Worm (Caenorhabditis elegans): Measurements from ENCODE around the gene B0252.1.

B0252.1 gene

DNA sequence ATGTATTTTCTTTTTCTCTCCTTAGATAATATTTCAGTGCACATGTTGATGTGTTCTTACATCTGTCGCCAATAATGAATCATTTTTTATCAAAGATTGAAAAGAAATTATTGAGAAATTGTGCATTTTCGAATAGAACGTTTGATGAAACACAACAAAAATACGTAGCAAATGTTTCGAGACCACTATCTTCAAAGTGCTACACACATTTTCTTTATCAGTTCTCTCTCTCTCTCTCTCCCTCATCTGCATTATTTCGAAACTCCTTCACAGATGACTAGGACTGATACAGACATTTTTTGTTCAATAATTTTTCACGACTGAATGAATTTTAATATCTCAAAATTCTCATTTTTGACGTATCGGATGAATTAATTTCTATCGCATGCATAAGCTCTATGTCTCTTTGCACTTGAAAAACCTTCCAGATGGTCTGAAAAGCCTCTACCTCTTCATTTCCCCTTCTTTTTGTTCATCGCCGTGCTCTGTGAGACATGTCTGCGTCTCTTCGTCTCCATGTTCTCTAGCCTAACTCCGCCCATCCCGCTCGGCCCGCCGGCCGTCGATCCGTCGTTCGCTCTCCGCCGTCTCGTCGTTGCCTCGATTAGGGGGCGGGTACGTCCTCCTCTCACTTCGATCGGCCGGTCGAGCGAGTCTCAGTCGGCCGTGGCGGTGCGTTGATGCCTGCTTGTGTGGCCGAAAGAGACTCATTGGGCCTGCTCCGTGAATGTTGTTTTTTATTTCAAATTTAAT lies 24.0 kb downstream of the B0252.1 start (continued):
- TF ChIP-seq aly-2 (tag; optimal IDR thresholded peaks at IDR 0.05): no peak
- peak; percentile 43 for TF ChIP-seq nhr-77 (tag; optimal IDR thresholded peaks at IDR 0.05)
- peak; percentile 28 for TF ChIP-seq T20F7.1 (GFP tag; optimal IDR thresholded peaks at IDR 0.05)
- no peak for TF ChIP-seq Y105C5A.15 (GFP tag; IDR thresholded peaks at IDR 0.05)
- TF ChIP-seq dpl-1 (GFP tag; optimal IDR thresholded peaks at IDR 0.05): peak; percentile 7
- no peak for TF ChIP-seq Y75B8A.6 (GFP tag; IDR thresholded peaks at IDR 0.05)
- no peak for TF ChIP-seq unc-130 (GFP tag; optimal IDR thresholded peaks at IDR 0.05)
- TF ChIP-seq nhr-28 (tag; optimal IDR thresholded peaks at IDR 0.05): peak; percentile 59
- no peak for TF ChIP-seq F10B5.3 (tag; optimal IDR thresholded peaks at IDR 0.05)
- TF ChIP-seq ceh-82 (tag; optimal IDR thresholded peaks at IDR 0.05): no peak
- no peak for TF ChIP-seq Y5F2A.4 (GFP tag; optimal IDR thresholded peaks at IDR 0.05)
- TF ChIP-seq pha-4 (GFP tag; IDR thresholded peaks at IDR 0.05): no peak; the same call in 1 of the 2 replicates
- no peak for TF ChIP-seq pha-4 (tag; optimal IDR thresholded peaks at IDR 0.05)
- peak; percentile 75 for TF ChIP-seq hmg-1.1 (GFP tag; IDR thresholded peaks at IDR 0.05)
- TF ChIP-seq spr-1 (tag; optimal IDR thresholded peaks at IDR 0.05): peak; percentile 16
- no peak for TF ChIP-seq lim-7 (GFP tag; IDR thresholded peaks at IDR 0.05)
- no peak for TF ChIP-seq nhr-6 (tag; optimal IDR thresholded peaks at IDR 0.05)
- TF ChIP-seq rbr-2 (tag; optimal IDR thresholded peaks at IDR 0.05): peak; percentile 61
- TF ChIP-seq lin-15B (tag; optimal IDR thresholded peaks at IDR 0.05): no peak
- no peak for TF ChIP-seq madf-9 (GFP tag; conservative IDR thresholded peaks at IDR 0.05)
- TF ChIP-seq zag-1 (tag; optimal IDR thresholded peaks at IDR 0.05): no peak
- TF ChIP-seq arid-1 (GFP tag; conservative IDR thresholded peaks at IDR 0.05): no peak
- TF ChIP-seq dmd-6 (GFP tag; IDR thresholded peaks at IDR 0.05): peak; percentile 29
- peak; percentile 18 for TF ChIP-seq dve-1 (tag; optimal IDR thresholded peaks at IDR 0.05; ENCODE audit: insufficient read depth)
- 0 out of 2 replicates have a peak, but pooled peaks have one; percentile 14 for TF ChIP-seq ceh-44 (GFP tag; IDR thresholded peaks at IDR 0.05)
- TF ChIP-seq mep-1 (tag; optimal IDR thresholded peaks at IDR 0.05): peak; percentile 30
- no peak for TF ChIP-seq ceh-20 (GFP tag; IDR thresholded peaks at IDR 0.05)
- no peak for TF ChIP-seq nhr-25 (tag; optimal IDR thresholded peaks at IDR 0.05; ENCODE audit: borderline replicate concordance, insufficient read depth)
- no peak for TF ChIP-seq T26A8.4 (GFP tag; IDR thresholded peaks at IDR 0.05)
- no peak for TF ChIP-seq nhr-102 (tag; optimal IDR thresholded peaks at IDR 0.05)
- TF ChIP-seq jun-1 (tag; optimal IDR thresholded peaks at IDR 0.05): no peak
- no peak for TF ChIP-seq daf-8 (GFP tag; IDR thresholded peaks at IDR 0.05)
- TF ChIP-seq F26F4.8 (GFP tag; conservative IDR thresholded peaks at IDR 0.05): no peak
- TF ChIP-seq F37D6.2 (tag; optimal IDR thresholded peaks at IDR 0.05): peak; percentile 51
- no peak for TF ChIP-seq snpc-4 (tag; optimal IDR thresholded peaks at IDR 0.05)
- TF ChIP-seq aha-1 (tag): peak; percentile 89
- TF ChIP-seq madf-5 (GFP tag; IDR thresholded peaks at IDR 0.05): no peak
- TF ChIP-seq tag-97 (GFP tag; IDR thresholded peaks at IDR 0.05): no peak
- TF ChIP-seq pqm-1 (tag; optimal IDR thresholded peaks at IDR 0.05): peak; percentile 63
- no peak for TF ChIP-seq nhr-10 (tag; optimal IDR thresholded peaks at IDR 0.05)
- no peak for TF ChIP-seq daf-16 (GFP tag; optimal IDR thresholded peaks at IDR 0.05)
- peak; percentile 73 for TF ChIP-seq daf-16 (tag; optimal IDR thresholded peaks at IDR 0.05)
- no peak for TF ChIP-seq F49E8.2 (tag; optimal IDR thresholded peaks at IDR 0.05; ENCODE audit: borderline replicate concordance)
- no peak for TF ChIP-seq cey-2 (tag; optimal IDR thresholded peaks at IDR 0.05; ENCODE audit: borderline replicate concordance, insufficient read depth)
- no peak for TF ChIP-seq zfp-3 (GFP tag; conservative IDR thresholded peaks at IDR 0.05)
- TF ChIP-seq ctbp-1 (GFP tag; IDR thresholded peaks at IDR 0.05): peak; percentile 18; the same call in 1 of the 2 replicates
